Worm (Caenorhabditis elegans): ENCODE data around the gene cdr-4.

DNA sequence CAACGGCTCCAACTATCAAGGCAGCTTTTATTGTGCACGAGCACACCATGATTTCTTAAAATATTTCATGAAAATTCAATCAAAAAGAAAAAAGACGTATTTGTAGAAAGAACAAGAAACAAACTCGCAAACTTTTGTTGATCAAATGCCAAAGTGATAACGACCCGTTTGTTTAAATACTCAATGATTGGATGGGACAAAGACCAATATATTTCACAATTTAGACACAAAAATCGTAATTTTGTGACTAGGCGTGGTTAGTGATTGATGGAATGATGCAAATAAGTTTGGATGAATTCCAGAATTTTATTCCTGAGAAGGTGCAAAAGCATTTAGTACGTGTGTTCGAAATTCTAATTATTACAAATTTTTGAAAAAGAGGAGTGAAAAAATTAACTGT, 7.2 kb upstream of the cdr-4 start, which contains the start of gene cdr-2:
- TF ChIP-seq W03F9.2 (tag; optimal IDR thresholded peaks at IDR 0.05) (no peak), him-1 (tag; optimal IDR thresholded peaks at IDR 0.05) (no peak), dao-5 (tag; optimal IDR thresholded peaks at IDR 0.05) (no peak)

All from whole organism, L4/young adult.